Fruit fly (Drosophila melanogaster) whole organism, embryonic: ENCODE data around the gene Mettl4.

Source experiments
- Adf1 ChIP-seq: fragments of 200-800 bp; sonication (Bioruptor generic); IDR thresholded peaks from 2 replicates; pipeline ENCODE4 v1.3.6; 2022; ENCODE audit warnings: missing biosample characterization, missing genetic modification characterization
- B-H1 ChIP-seq: fragments of 200-800 bp; sonication (Bioruptor generic); IDR thresholded peaks from 3 replicates; pipeline ENCODE4 v1.3.6; 2022; ENCODE audit warnings: missing biosample characterization, missing genetic modification characterization
- CG1024 ChIP-seq: fragments of 200-800 bp; sonication (Bioruptor generic); IDR thresholded peaks from 2 replicates; pipeline ENCODE4 v1.3.6; 2022; ENCODE audit warnings: missing biosample characterization, missing genetic modification characterization
- CG11093 ChIP-seq: fragments of 200-800 bp; sonication (Bioruptor generic); IDR thresholded peaks from 3 replicates; pipeline ENCODE4 v1.3.6; 2022; ENCODE audit warnings: missing biosample characterization, missing genetic modification characterization
- CG12236 ChIP-seq: fragments of 200-800 bp; sonication (Bioruptor generic); optimal IDR thresholded peaks from 2 replicates; lab custom pipeline; 2016; ENCODE audit warnings: missing biosample characterization, missing genetic modification characterization
- CG13287 ChIP-seq: fragments of 200-800 bp; sonication (Bioruptor generic); IDR thresholded peaks from 2 replicates; pipeline ENCODE4 v1.3.6; 2022; ENCODE audit warnings: missing biosample characterization, missing genetic modification characterization; ENCODE audit not compliant: partially characterized antibody
- CG14710 ChIP-seq: fragments of 200-800 bp; sonication (Bioruptor generic); optimal IDR thresholded peaks from 3 replicates; lab custom pipeline; 2019; ENCODE audit warnings: missing biosample characterization, mild to moderate bottlenecking, missing genetic modification characterization, moderate library complexity
- CG15073 ChIP-seq: fragments of 200-800 bp; sonication (Bioruptor generic); optimal IDR thresholded peaks from 2 replicates; lab custom pipeline; 2016; ENCODE audit warnings: missing biosample characterization, missing genetic modification characterization
- CG16813 ChIP-seq: fragments of 200-800 bp; sonication (Bioruptor generic); IDR thresholded peaks from 3 replicates; pipeline ENCODE4 v1.3.6; 2022; ENCODE audit warnings: missing biosample characterization, missing genetic modification characterization; ENCODE audit not compliant: partially characterized antibody
- CG3163 ChIP-seq: fragments of 200-800 bp; sonication (Bioruptor generic); optimal IDR thresholded peaks from 3 replicates; lab custom pipeline; 2016; ENCODE audit warnings: missing biosample characterization, missing genetic modification characterization
- CG4707 ChIP-seq: fragments of 200-800 bp; sonication (Bioruptor generic); optimal IDR thresholded peaks from 2 replicates; lab custom pipeline; 2018; ENCODE audit warnings: missing biosample characterization, mild to moderate bottlenecking, missing genetic modification characterization, moderate library complexity
- CG6765 ChIP-seq: fragments of 200-800 bp; sonication (Bioruptor generic); optimal IDR thresholded peaks from 3 replicates; lab custom pipeline; 2017; ENCODE audit warnings: missing biosample characterization, mild to moderate bottlenecking, missing genetic modification characterization
- CG6791 ChIP-seq: fragments of 200-800 bp; sonication (Bioruptor generic); IDR thresholded peaks from 3 replicates; pipeline ENCODE4 v1.3.6; 2022; ENCODE audit warnings: missing biosample characterization, missing genetic modification characterization; ENCODE audit not compliant: partially characterized antibody
- CG8944 ChIP-seq: fragments of 200-800 bp; sonication (Bioruptor generic); optimal IDR thresholded peaks from 3 replicates; lab custom pipeline; 2016; ENCODE audit warnings: missing biosample characterization, missing genetic modification characterization
- CG9727 ChIP-seq: fragments of 200-800 bp; sonication (Bioruptor generic); optimal IDR thresholded peaks from 3 replicates; lab custom pipeline; 2017; ENCODE audit warnings: missing biosample characterization, mild to moderate bottlenecking, missing genetic modification characterization
- CkIIα-i1 ChIP-seq: fragments of 200-800 bp; sonication (Bioruptor generic); IDR thresholded peaks from 2 replicates; pipeline ENCODE4 v1.3.6; 2022; ENCODE audit warnings: missing biosample characterization, missing genetic modification characterization
- Dad ChIP-seq: fragments of 200-800 bp; sonication (Bioruptor generic); optimal IDR thresholded peaks from 3 replicates; lab custom pipeline; 2016; ENCODE audit warnings: missing biosample characterization, missing genetic modification characterization
- ERR ChIP-seq: fragments of 200-800 bp; sonication (Bioruptor generic); optimal IDR thresholded peaks from 2 replicates; lab custom pipeline; 2016; ENCODE audit warnings: missing biosample characterization, missing genetic modification characterization
- Fer2 ChIP-seq: fragments of 200-800 bp; sonication (Bioruptor generic); optimal IDR thresholded peaks from 2 replicates; lab custom pipeline; 2018; ENCODE audit warnings: missing biosample characterization, mild to moderate bottlenecking, missing genetic modification characterization, moderate library complexity
- H15 ChIP-seq: fragments of 200-800 bp; sonication (Bioruptor generic); IDR thresholded peaks from 3 replicates; pipeline ENCODE4 v1.3.6; 2022; ENCODE audit warnings: missing biosample characterization, missing genetic modification characterization
- Hey ChIP-seq: fragments of 200-800 bp; sonication (Bioruptor generic); optimal IDR thresholded peaks from 3 replicates; lab custom pipeline; 2018; ENCODE audit warnings: missing biosample characterization, mild to moderate bottlenecking, missing genetic modification characterization
- Ravus ChIP-seq: fragments of 200-800 bp; sonication (Bioruptor generic); IDR thresholded peaks from 2 replicates; pipeline ENCODE4 v1.3.6; 2022; ENCODE audit warnings: missing biosample characterization, missing genetic modification characterization
- Vsx1 ChIP-seq: fragments of 200-800 bp; sonication (Bioruptor generic); optimal IDR thresholded peaks from 2 replicates; lab custom pipeline; 2017; ENCODE audit warnings: missing biosample characterization, mild to moderate bottlenecking, missing genetic modification characterization, missing genetic modification reagents
- az2 ChIP-seq: fragments of 200-800 bp; sonication (Bioruptor generic); optimal IDR thresholded peaks from 3 replicates; lab custom pipeline; 2016; ENCODE audit warnings: missing biosample characterization, missing genetic modification characterization
- chinmo ChIP-seq: fragments of 200-800 bp; sonication (Bioruptor generic); IDR thresholded peaks from 4 replicates; pipeline ENCODE4 v1.3.6; 2022; ENCODE audit warnings: missing biosample characterization, missing genetic modification characterization; ENCODE audit not compliant: partially characterized antibody
- eyg ChIP-seq: fragments of 200-800 bp; sonication (Bioruptor generic); optimal IDR thresholded peaks from 3 replicates; lab custom pipeline; 2016; ENCODE audit warnings: missing biosample characterization, missing genetic modification characterization
- gfzf ChIP-seq: fragments of 200-800 bp; sonication (Bioruptor generic); optimal IDR thresholded peaks from 2 replicates; lab custom pipeline; 2016; ENCODE audit warnings: missing biosample characterization, mild to moderate bottlenecking, missing genetic modification characterization, moderate library complexity
- hb ChIP-seq: fragments of 200-800 bp; sonication (Bioruptor generic); IDR thresholded peaks from 3 replicates; pipeline ENCODE4 v1.3.6; 2022; ENCODE audit warnings: missing biosample characterization, missing genetic modification characterization; ENCODE audit not compliant: partially characterized antibody
- hth ChIP-seq: fragments of >200 bp; optimal IDR thresholded peaks from 2 replicates; lab custom pipeline; 2017; ENCODE audit warnings: inconsistent platforms
- lbe ChIP-seq: fragments of 200-800 bp; sonication (Bioruptor generic); optimal IDR thresholded peaks from 2 replicates; lab custom pipeline; 2016; ENCODE audit warnings: missing biosample characterization, mild to moderate bottlenecking, missing genetic modification characterization
- pfk ChIP-seq: fragments of 200-800 bp; sonication (Bioruptor generic); optimal IDR thresholded peaks from 2 replicates; lab custom pipeline; 2018; ENCODE audit warnings: missing biosample characterization, mild to moderate bottlenecking, missing genetic modification characterization, moderate library complexity
- pho ChIP-seq: fragments of 200-800 bp; sonication (Bioruptor generic); optimal IDR thresholded peaks from 2 replicates; lab custom pipeline; 2016; ENCODE audit warnings: missing biosample characterization, missing genetic modification characterization
- pros ChIP-seq: fragments of 200-800 bp; sonication (Bioruptor generic); optimal IDR thresholded peaks from 3 replicates; lab custom pipeline; 2019; ENCODE audit warnings: missing biosample characterization, mild to moderate bottlenecking, missing genetic modification characterization, moderate library complexity
- psq ChIP-seq: fragments of 200-800 bp; sonication (Bioruptor generic); optimal IDR thresholded peaks from 2 replicates; lab custom pipeline; 2017; ENCODE audit warnings: missing biosample characterization, missing genetic modification characterization
- repo ChIP-seq: fragments of 200-800 bp; sonication (Bioruptor generic); optimal IDR thresholded peaks from 2 replicates; lab custom pipeline; 2016; ENCODE audit warnings: missing biosample characterization, missing genetic modification characterization
- sens-2 ChIP-seq: fragments of 200-800 bp; sonication (Bioruptor generic); IDR thresholded peaks from 2 replicates; pipeline ENCODE4 v1.3.6; 2022; ENCODE audit warnings: missing biosample characterization, missing genetic modification characterization
- tup ChIP-seq: fragments of 200-800 bp; sonication (Bioruptor generic); optimal IDR thresholded peaks from 2 replicates; lab custom pipeline; 2016; ENCODE audit warnings: missing biosample characterization, mild to moderate bottlenecking, missing genetic modification characterization, moderate library complexity
- twi ChIP-seq: fragments of 200-800 bp; optimal IDR thresholded peaks from 2 replicates; lab custom pipeline; 2019; ENCODE audit warnings: missing biosample characterization, mild to moderate bottlenecking, missing genetic modification characterization, moderate library complexity
- wdn ChIP-seq: fragments of 200-800 bp; sonication (Bioruptor generic); IDR thresholded peaks from 2 replicates; pipeline ENCODE4 v1.3.6; 2022; ENCODE audit warnings: missing biosample characterization, missing genetic modification characterization
- zf30C ChIP-seq: fragments of 200-800 bp; sonication (Bioruptor generic); optimal IDR thresholded peaks from 3 replicates; lab custom pipeline; 2018; ENCODE audit warnings: missing biosample characterization, mild to moderate bottlenecking, missing genetic modification characterization
- zfh1 ChIP-seq: fragments of 200-800 bp; sonication (Bioruptor generic); IDR thresholded peaks from 3 replicates; pipeline ENCODE4 v1.3.6; 2022; ENCODE audit warnings: missing biosample characterization, missing genetic modification characterization

Gene Mettl4

dm6 chr3R:16646952-16647715, 3.8 kb downstream of the Mettl4 start, which contains the start of the genes CG10324 and CCT3 (continued):
- TF ChIP-seq repo (GFP tag; lab: Kevin White, UChicago) (peak; percentile 7), tup (GFP tag; lab: Kevin White, UChicago) (no peak), pfk (GFP tag; lab: Kevin White, UChicago) (no peak), lbe (no peak), wdn (GFP tag; lab: Robert Waterston, UW) (0 out of 2 replicates have a peak, but pooled peaks have one; percentile 41), CG13287 (GFP tag; lab: Robert Waterston, UW) (peak; percentile 67), CG3163 (GFP tag; lab: Kevin White, UChicago) (no peak), CG8944 (GFP tag; lab: Kevin White, UChicago) (peak; percentile 6), eyg (no peak), Fer2 (peak; percentile 77), CG4707 (GFP tag; lab: Kevin White, UChicago) (no peak), twi (tag; lab: Kevin White, UChicago) (peak; percentile 62), CG14710 (tag; lab: Kevin White, UChicago) (peak; percentile 65), CkIIα-i1 (GFP tag; lab: Robert Waterston, UW) (no peak), CG16813 (GFP tag; lab: Robert Waterston, UW) (peak; percentile 70), az2 (GFP tag; lab: Kevin White, UChicago) (peak; percentile 61), H15 (GFP tag; lab: Robert Waterston, UW) (no peak; the same call in 2 of the 3 replicates), pho (GFP tag; lab: Kevin White, UChicago) (peak; percentile 50), CG9727 (GFP tag; lab: Kevin White, UChicago) (peak; percentile 63), zf30C (GFP tag; lab: Kevin White, UChicago) (no peak), CG1024 (GFP tag; lab: Robert Waterston, UW) (peak; percentile 43; the same call in 1 of the 2 replicates), ERR (GFP tag; lab: Kevin White, UChicago) (no peak), zfh1 (GFP tag; lab: Robert Waterston, UW) (peak; percentile 66; the same call in 2 of the 3 replicates), hth (lab: Kevin White, UChicago) (no peak), CG11093 (GFP tag; lab: Robert Waterston, UW) (no peak), Hey (tag; lab: Kevin White, UChicago) (no peak), Adf1 (no peak), CG6765 (GFP tag; lab: Kevin White, UChicago) (peak; percentile 71), psq (GFP tag; lab: Kevin White, UChicago) (peak; percentile 16), chinmo (GFP tag; lab: Robert Waterston, UW) (0 out of 4 replicates have a peak, but pooled peaks have one; percentile 29), Ravus (GFP tag; lab: Robert Waterston, UW) (no peak; the same call in 1 of the 2 replicates), hb (GFP tag; lab: Robert Waterston, UW) (peak; percentile 38; the same call in 1 of the 3 replicates), pros (GFP tag; lab: Kevin White, UChicago) (no peak), CG6791 (GFP tag; lab: Robert Waterston, UW) (peak; percentile 76), sens-2 (GFP tag; lab: Robert Waterston, UW) (peak; percentile 26; the same call in 1 of the 2 replicates), CG15073 (GFP tag; lab: Kevin White, UChicago) (no peak), gfzf (no peak), Dad (no peak), B-H1 (0 out of 3 replicates have a peak, but pooled peaks have one; percentile 25), Vsx1 (GFP tag; lab: Kevin White, UChicago) (no peak), CG12236 (GFP tag; lab: Kevin White, UChicago) (no peak)
